Worm (Caenorhabditis elegans): ENCODE results near the gene rnst-2.

The rnst-2 gene

DNA sequence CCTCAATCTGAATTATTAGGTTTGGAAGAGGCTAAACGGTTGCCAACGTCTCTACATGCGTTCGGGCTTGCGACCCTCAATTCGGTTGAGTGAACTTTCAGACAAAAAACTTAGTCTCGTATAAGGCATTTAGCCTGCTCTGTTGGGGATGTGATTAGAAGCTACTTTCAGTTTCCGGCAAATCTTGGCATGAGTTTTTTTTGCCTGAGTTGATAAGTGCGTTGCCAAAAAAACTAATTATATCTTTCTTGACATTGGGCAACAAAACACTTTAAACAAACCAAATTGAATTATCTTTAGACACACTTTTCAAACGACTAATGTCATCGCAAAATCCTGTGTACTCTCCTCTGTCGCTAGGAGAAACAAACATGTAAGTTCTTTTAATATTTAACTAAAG, 31.0 kb downstream of the rnst-2 start, which contains the start of gene Y50D4B.4:
Y50D4B.4 (plus strand) TSS at position 301 of the 400 bp plus-strand sequence.
- TF ChIP-seq ZK546.5 (tag; optimal IDR thresholded peaks at IDR 0.05): no peak
- TF ChIP-seq nhr-67 (tag; optimal IDR thresholded peaks at IDR 0.05): no peak
- TF ChIP-seq mdl-1 (tag; optimal IDR thresholded peaks at IDR 0.05): no peak
- no peak for TF ChIP-seq nhr-23 (tag; optimal IDR thresholded peaks at IDR 0.05)
- no peak for TF ChIP-seq aly-2 (tag; optimal IDR thresholded peaks at IDR 0.05)
- no peak for TF ChIP-seq nfya-1 (tag; optimal IDR thresholded peaks at IDR 0.05; ENCODE audit: insufficient read depth)
- TF ChIP-seq skn-1 (tag; optimal IDR thresholded peaks at IDR 0.05): no peak

DNA sequence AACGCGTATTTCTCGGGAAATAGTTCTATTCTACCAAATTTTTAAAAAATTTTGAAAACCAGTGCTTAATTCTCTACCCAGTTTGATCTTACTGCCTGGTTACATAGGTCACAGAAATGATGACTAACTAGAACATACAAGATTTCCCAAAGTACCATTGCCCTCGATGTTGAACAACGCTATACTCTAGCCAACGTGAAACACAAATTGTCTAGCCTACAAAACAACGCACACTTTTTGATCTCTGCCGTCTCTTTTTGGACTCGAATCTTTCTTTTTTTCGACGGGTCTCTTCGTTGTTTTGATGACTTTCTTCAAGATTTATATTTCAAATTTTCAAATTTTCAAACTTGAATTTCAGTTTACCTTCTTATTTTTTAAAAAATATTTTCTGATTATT, 38.9 kb downstream of the rnst-2 start, which contains the start of gene Y50D4B.2:
Y50D4B.2 (plus strand) TSS at position 301 of the 400 bp plus-strand sequence.
- TF ChIP-seq skn-1 (tag; optimal IDR thresholded peaks at IDR 0.05) (no peak), sea-2 (GFP tag; optimal IDR thresholded peaks at IDR 0.05) (no peak), unc-62 (GFP tag; optimal IDR thresholded peaks at IDR 0.05) (no peak), lin-39 (tag; optimal IDR thresholded peaks at IDR 0.05) (no peak), nhr-25 (tag; optimal IDR thresholded peaks at IDR 0.05) (no peak), pqm-1 (tag; optimal IDR thresholded peaks at IDR 0.05) (no peak), ceh-16 (tag; optimal IDR thresholded peaks at IDR 0.05) (no peak), ztf-11 (tag; optimal IDR thresholded peaks at IDR 0.05) (no peak), ama-1 (optimal IDR thresholded peaks at IDR 0.05) (no peak), zag-1 (tag; optimal IDR thresholded peaks at IDR 0.05) (no peak), ceh-9 (tag; optimal IDR thresholded peaks at IDR 0.05) (no peak), fkh-10 (GFP tag; optimal IDR thresholded peaks at IDR 0.05) (no peak), unc-39 (tag; optimal IDR thresholded peaks at IDR 0.05) (no peak)

DNA sequence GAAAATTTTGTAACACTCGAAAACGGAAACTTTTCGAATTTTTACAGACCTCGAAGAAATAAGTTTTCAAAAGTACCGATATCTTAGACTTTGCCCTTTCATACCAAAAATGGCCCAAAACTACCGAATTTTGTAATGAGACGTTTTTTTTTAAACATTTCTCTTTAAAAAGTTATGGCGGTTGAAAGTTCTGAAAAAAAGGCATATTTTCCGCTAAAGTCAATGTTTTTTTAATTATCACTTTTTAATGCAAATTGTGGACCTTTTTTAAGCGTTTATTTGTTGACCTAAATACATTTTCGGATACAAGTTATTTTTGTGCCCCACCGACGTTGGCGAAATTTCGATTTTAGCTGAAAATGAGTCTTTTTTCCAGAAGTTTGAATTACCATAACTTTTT, 41.2 kb downstream of the rnst-2 start:
- no peak for TF ChIP-seq ceh-9 (tag; optimal IDR thresholded peaks at IDR 0.05)

DNA sequence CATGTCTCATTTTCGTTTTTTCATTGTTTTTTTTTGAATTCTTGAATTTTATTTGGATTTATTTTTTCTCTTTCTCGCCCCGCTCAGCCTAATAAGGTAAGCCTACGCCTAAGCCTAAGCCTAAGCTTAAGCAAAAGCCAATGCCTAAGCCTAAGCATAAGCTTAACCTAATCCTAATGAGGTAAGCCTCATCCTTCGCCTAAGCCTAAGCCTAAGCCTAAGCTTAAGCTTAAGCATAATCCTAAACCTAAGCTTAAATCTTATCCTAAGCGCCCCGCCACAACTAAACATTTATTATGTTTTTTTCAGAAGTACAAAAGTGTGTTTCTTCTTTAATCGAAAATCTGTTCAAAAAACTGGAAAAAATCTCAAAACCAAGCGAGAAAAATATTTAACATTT, 50.8 kb downstream of the rnst-2 start:
- TF ChIP-seq lin-39 (tag; optimal IDR thresholded peaks at IDR 0.05) (no peak), nhr-25 (tag; optimal IDR thresholded peaks at IDR 0.05) (no peak), mdl-1 (tag; optimal IDR thresholded peaks at IDR 0.05) (no peak), tbx-2 (tag; optimal IDR thresholded peaks at IDR 0.05) (no peak), eor-1 (tag; optimal IDR thresholded peaks at IDR 0.05) (no peak), aly-2 (tag; optimal IDR thresholded peaks at IDR 0.05) (no peak), mml-1 (tag; optimal IDR thresholded peaks at IDR 0.05) (no peak), egl-5 (tag; optimal IDR thresholded peaks at IDR 0.05) (no peak), lsy-12 (tag; optimal IDR thresholded peaks at IDR 0.05) (no peak), elt-3 (tag; optimal IDR thresholded peaks at IDR 0.05) (no peak), ztf-11 (tag; optimal IDR thresholded peaks at IDR 0.05) (no peak), ceh-9 (tag; optimal IDR thresholded peaks at IDR 0.05) (no peak), ama-1 (optimal IDR thresholded peaks at IDR 0.05) (no peak), egl-27 (tag; optimal IDR thresholded peaks at IDR 0.05) (no peak), pqm-1 (tag; optimal IDR thresholded peaks at IDR 0.05) (no peak), ztf-4 (tag; optimal IDR thresholded peaks at IDR 0.05) (no peak), ceh-28 (tag; optimal IDR thresholded peaks at IDR 0.05) (no peak), nfya-1 (tag; optimal IDR thresholded peaks at IDR 0.05; ENCODE audit: insufficient read depth) (no peak), jun-1 (tag; optimal IDR thresholded peaks at IDR 0.05) (no peak), sea-2 (GFP tag; optimal IDR thresholded peaks at IDR 0.05) (no peak)

DNA sequence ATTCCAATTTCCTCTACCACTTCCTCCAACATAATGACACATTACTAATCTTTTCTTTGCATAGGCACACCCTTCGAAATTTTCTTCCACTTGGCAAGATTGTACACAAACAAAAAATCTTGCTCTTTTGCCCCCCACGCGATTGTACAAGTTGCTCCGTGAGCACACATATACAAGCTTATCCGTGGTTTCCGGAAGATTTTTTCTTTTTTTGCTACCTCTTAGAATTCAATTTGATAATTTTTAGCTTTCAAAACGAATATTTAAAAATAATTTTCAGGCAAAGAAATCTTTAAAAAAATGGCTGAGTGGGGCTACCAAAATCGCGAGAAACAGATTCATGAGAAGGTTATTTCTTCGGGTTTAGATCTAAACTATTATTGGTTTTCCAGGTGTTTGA, 51.3 kb downstream of the rnst-2 start, which contains the start of gene Y50D4B.1:
Y50D4B.1 (plus strand) TSS at position 301 of the 400 bp plus-strand sequence.
- TF ChIP-seq ztf-11 (tag; optimal IDR thresholded peaks at IDR 0.05): no peak
- no peak for TF ChIP-seq fkh-2 (tag; optimal IDR thresholded peaks at IDR 0.05)
- no peak for TF ChIP-seq ZK546.5 (tag; optimal IDR thresholded peaks at IDR 0.05)
- no peak for TF ChIP-seq nhr-23 (tag; optimal IDR thresholded peaks at IDR 0.05)
- no peak for TF ChIP-seq nhr-28 (tag; optimal IDR thresholded peaks at IDR 0.05)
- TF ChIP-seq fos-1 (tag; optimal IDR thresholded peaks at IDR 0.05): no peak
- TF ChIP-seq nhr-25 (tag; optimal IDR thresholded peaks at IDR 0.05): no peak
- no peak for TF ChIP-seq ztf-4 (tag; optimal IDR thresholded peaks at IDR 0.05)
- no peak for TF ChIP-seq eor-1 (tag; optimal IDR thresholded peaks at IDR 0.05)
- no peak for TF ChIP-seq aly-2 (tag; optimal IDR thresholded peaks at IDR 0.05)
- no peak for TF ChIP-seq nhr-67 (tag; optimal IDR thresholded peaks at IDR 0.05)
- TF ChIP-seq nhr-77 (tag; optimal IDR thresholded peaks at IDR 0.05): no peak
- no peak for TF ChIP-seq unc-39 (tag; optimal IDR thresholded peaks at IDR 0.05)
- TF ChIP-seq skn-1 (tag; optimal IDR thresholded peaks at IDR 0.05): no peak
